Worm (Caenorhabditis elegans) whole organism, early embryonic: ENCODE results near the gene abf-5.

Experiments
- B0310.2 ChIP-seq: sonication (generic microtip); optimal IDR thresholded peaks from 2 replicates; lab custom pipeline; 2016; ENCODE audit warnings: mild to moderate bottlenecking, missing genetic modification characterization, missing compliant biosample characterization
- F13C5.2 ChIP-seq: sonication (generic microtip); optimal IDR thresholded peaks from 2 replicates; lab custom pipeline; 2017; ENCODE audit warnings: mild to moderate bottlenecking, missing genetic modification characterization, inconsistent platforms, missing compliant biosample characterization
- aly-1 ChIP-seq: sonication (generic microtip); optimal IDR thresholded peaks from 2 replicates; lab custom pipeline; 2016; ENCODE audit warnings: missing genetic modification characterization, missing compliant biosample characterization
- ama-1 ChIP-seq: fragments of 150-350 bp; optimal IDR thresholded peaks from 2 replicates; lab custom pipeline; 2014
- ceh-13 ChIP-seq: fragments of 200-800 bp; sonication (Bioruptor generic); optimal IDR thresholded peaks from 2 replicates; lab custom pipeline; 2018; ENCODE audit warnings: mild to moderate bottlenecking, missing genetic modification characterization, missing compliant biosample characterization
- ceh-36 ChIP-seq: sonication (generic microtip); optimal IDR thresholded peaks from 2 replicates; lab custom pipeline; 2016; ENCODE audit warnings: missing genetic modification characterization, inconsistent platforms, missing compliant biosample characterization
- ets-7 ChIP-seq: sonication (generic microtip); optimal IDR thresholded peaks from 2 replicates; lab custom pipeline; 2016; ENCODE audit warnings: missing genotype, missing genetic modification characterization, missing compliant biosample characterization
- flt-1 ChIP-seq: fragments of 200-800 bp; sonication (Bioruptor generic); IDR thresholded peaks from 2 replicates; pipeline ENCODE4 v1.3.6; 2022; ENCODE audit warnings: missing genetic modification characterization, missing compliant biosample characterization
- hmbx-1 ChIP-seq: sonication (generic microtip); optimal IDR thresholded peaks from 2 replicates; lab custom pipeline; 2016; ENCODE audit warnings: mild to moderate bottlenecking, missing genetic modification characterization, missing compliant biosample characterization
- hmg-4 ChIP-seq: fragments of 200-800 bp; sonication (Bioruptor generic); optimal IDR thresholded peaks from 2 replicates; lab custom pipeline; 2018; ENCODE audit warnings: mild to moderate bottlenecking, missing genetic modification characterization, missing compliant biosample characterization
- hnd-1 ChIP-seq: sonication (generic microtip); optimal IDR thresholded peaks from 2 replicates; lab custom pipeline; 2016; ENCODE audit warnings: missing genetic modification characterization, missing compliant biosample characterization
- pes-1 ChIP-seq: fragments of 200-800 bp; sonication (Bioruptor generic); IDR thresholded peaks from 2 replicates; pipeline ENCODE4 v1.3.6; 2022; ENCODE audit warnings: missing genetic modification reagents, missing genetic modification characterization, missing compliant biosample characterization
- scrt-1 ChIP-seq: fragments of 200-800 bp; sonication (Bioruptor generic); IDR thresholded peaks from 2 replicates; pipeline ENCODE4 v1.3.6; 2022; ENCODE audit warnings: missing genetic modification characterization, missing compliant biosample characterization
- sea-1 ChIP-seq: fragments of 200-800 bp; sonication (Bioruptor generic); conservative IDR thresholded peaks from 2 replicates; pipeline ENCODE4 v1.3.6; 2022; ENCODE audit warnings: missing genetic modification characterization, missing compliant biosample characterization
- tbx-11 ChIP-seq: fragments of 200-800 bp; sonication (Bioruptor generic); IDR thresholded peaks from 2 replicates; pipeline ENCODE4 v1.3.6; 2022; ENCODE audit warnings: missing genetic modification characterization, missing compliant biosample characterization
- tbx-37 ChIP-seq: fragments of 200-800 bp; sonication (Bioruptor generic); conservative IDR thresholded peaks from 2 replicates; pipeline ENCODE4 v1.3.6; 2022; ENCODE audit warnings: missing genetic modification reagents, missing genetic modification characterization, missing compliant biosample characterization
- tra-4 ChIP-seq: sonication (generic microtip); optimal IDR thresholded peaks from 2 replicates; lab custom pipeline; 2017; ENCODE audit warnings: missing genetic modification characterization, missing compliant biosample characterization

Gene abf-5

DNA sequence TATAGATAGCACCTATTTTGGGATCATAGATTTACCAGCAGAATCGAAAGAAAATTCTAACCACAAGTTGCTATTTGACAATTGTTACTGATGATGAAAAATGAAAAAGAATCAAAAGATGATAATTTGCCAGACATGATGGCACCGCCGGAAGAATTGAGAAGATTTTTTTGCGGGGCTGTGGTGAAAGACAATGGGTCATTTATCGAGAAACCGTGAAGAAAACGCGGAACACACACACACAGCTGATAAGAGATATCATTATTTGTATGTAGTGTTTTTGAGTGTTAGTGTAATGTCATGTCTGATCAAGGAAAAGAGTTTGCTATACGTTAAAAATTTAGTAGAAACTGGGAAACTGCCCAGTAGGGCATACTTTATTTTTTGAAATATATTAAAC is 42.2 kb downstream of the abf-5 start:
- no peak for TF ChIP-seq pes-1 (GFP tag; lab: Robert Waterston, UW)
- no peak for TF ChIP-seq ets-7 (tag; lab: Kevin White, UChicago)
- no peak for TF ChIP-seq ceh-13 (GFP tag; lab: Kevin White, UChicago)
- TF ChIP-seq F13C5.2 (tag; lab: Kevin White, UChicago), result no peak
- no peak for TF ChIP-seq scrt-1
- TF ChIP-seq ceh-36 (tag; lab: Kevin White, UChicago), result no peak
- TF ChIP-seq hmbx-1 (tag; lab: Kevin White, UChicago), result no peak
- TF ChIP-seq tbx-37 (GFP tag; lab: Robert Waterston, UW), result no peak
- no peak for TF ChIP-seq hnd-1 (tag; lab: Kevin White, UChicago)
- TF ChIP-seq tra-4 (tag; lab: Kevin White, UChicago), result no peak
- TF ChIP-seq flt-1 (GFP tag; lab: Robert Waterston, UW), result no peak
- no peak for TF ChIP-seq sea-1
- no peak for TF ChIP-seq tbx-11
- no peak for TF ChIP-seq ama-1
- TF ChIP-seq B0310.2 (tag; lab: Kevin White, UChicago), result no peak
- no peak for TF ChIP-seq hmg-4 (GFP tag; lab: Kevin White, UChicago)
- no peak for TF ChIP-seq aly-1 (tag; lab: Kevin White, UChicago)
